Fruit fly (Drosophila melanogaster) whole organism, prepupa: ENCODE measurements around the gene KdelR.
A peak's percentile ranks its signal among the peaks of the same experiment; 100 is the strongest.

Experiments
- CG10631 ChIP-seq: fragments of 200-800 bp; sonication (Bioruptor generic); optimal IDR thresholded peaks from 2 replicates; lab custom pipeline; 2016; ENCODE audit warnings: missing biosample characterization, missing genetic modification characterization
- CG11294 ChIP-seq: fragments of 200-800 bp; sonication (Bioruptor generic); IDR thresholded peaks from 2 replicates; pipeline ENCODE4 v1.3.6; 2022; ENCODE audit warnings: missing biosample characterization, missing genetic modification characterization
- CG11762 ChIP-seq: fragments of 200-800 bp; sonication (Bioruptor generic); optimal IDR thresholded peaks from 3 replicates; lab custom pipeline; 2016; ENCODE audit warnings: missing biosample characterization, missing genetic modification characterization; ENCODE audit not compliant: insufficient read depth
- CG11902 ChIP-seq: fragments of 200-800 bp; sonication (Bioruptor generic); optimal IDR thresholded peaks from 3 replicates; lab custom pipeline; 2016; ENCODE audit warnings: missing biosample characterization, missing genetic modification characterization
- CG15336 ChIP-seq: fragments of 200-800 bp; sonication (Bioruptor generic); IDR thresholded peaks from 2 replicates; pipeline ENCODE4 v1.3.6; 2022; ENCODE audit warnings: missing biosample characterization, missing genetic modification characterization
- CG1621 ChIP-seq: fragments of 200-800 bp; sonication (Bioruptor generic); optimal IDR thresholded peaks from 3 replicates; lab custom pipeline; 2018; ENCODE audit warnings: missing biosample characterization, mild to moderate bottlenecking, missing genetic modification characterization
- CG16779 ChIP-seq: fragments of 200-800 bp; sonication (Bioruptor generic); optimal IDR thresholded peaks from 3 replicates; lab custom pipeline; 2017; ENCODE audit warnings: missing biosample characterization, mild to moderate bottlenecking, missing genetic modification characterization
- CG34406 ChIP-seq: fragments of 200-800 bp; sonication (Bioruptor generic); optimal IDR thresholded peaks from 3 replicates; lab custom pipeline; 2016; ENCODE audit warnings: missing biosample characterization, missing genetic modification characterization
- CG3919 ChIP-seq: fragments of 200-800 bp; sonication (Bioruptor generic); optimal IDR thresholded peaks from 3 replicates; lab custom pipeline; 2016; ENCODE audit warnings: missing biosample characterization, missing genetic modification characterization
- CG4318 ChIP-seq: fragments of 200-800 bp; sonication (Bioruptor generic); optimal IDR thresholded peaks from 3 replicates; lab custom pipeline; 2017; ENCODE audit warnings: missing biosample characterization, mild to moderate bottlenecking, missing genetic modification characterization
- CG6163 ChIP-seq: fragments of 200-800 bp; sonication (Bioruptor generic); IDR thresholded peaks from 3 replicates; pipeline ENCODE4 v1.3.6; 2022; ENCODE audit warnings: missing biosample characterization, missing genetic modification characterization
- CG6276 ChIP-seq: fragments of 200-800 bp; sonication (Bioruptor generic); optimal IDR thresholded peaks from 2 replicates; lab custom pipeline; 2017; ENCODE audit warnings: missing biosample characterization, mild to moderate bottlenecking, missing genetic modification characterization
- CG6792 ChIP-seq: fragments of 200-800 bp; sonication (Bioruptor generic); optimal IDR thresholded peaks from 3 replicates; lab custom pipeline; 2016; ENCODE audit warnings: missing biosample characterization, missing genetic modification characterization
- CG6808 ChIP-seq: fragments of 200-800 bp; sonication (Bioruptor generic); optimal IDR thresholded peaks from 3 replicates; lab custom pipeline; 2017; ENCODE audit warnings: missing biosample characterization, missing genetic modification characterization, mild to moderate bottlenecking, moderate library complexity, missing genetic modification reagents
- CG6854 ChIP-seq: fragments of 200-800 bp; sonication (Bioruptor generic); optimal IDR thresholded peaks from 2 replicates; lab custom pipeline; 2017; ENCODE audit warnings: missing biosample characterization, mild to moderate bottlenecking, missing genetic modification characterization
- CG8119 ChIP-seq: fragments of 200-800 bp; sonication (Bioruptor generic); IDR thresholded peaks from 3 replicates; pipeline ENCODE4 v1.3.6; 2022; ENCODE audit warnings: missing biosample characterization, missing genetic modification characterization
- CG8319 ChIP-seq: fragments of 200-800 bp; sonication (Bioruptor generic); optimal IDR thresholded peaks from 3 replicates; lab custom pipeline; 2016; ENCODE audit warnings: missing biosample characterization, missing genetic modification characterization
- CG8632 ChIP-seq: fragments of 200-800 bp; sonication (Bioruptor generic); optimal IDR thresholded peaks from 3 replicates; lab custom pipeline; 2016; ENCODE audit warnings: missing biosample characterization, missing genetic modification characterization
- Eip75B ChIP-seq: fragments of 200-800 bp; sonication (Bioruptor generic); optimal IDR thresholded peaks from 3 replicates; lab custom pipeline; 2016; ENCODE audit warnings: missing biosample characterization, missing genetic modification characterization
- Eip78C ChIP-seq: fragments of 200-800 bp; sonication (Bioruptor generic); peaks from one replicate; lab custom pipeline; 2016; ENCODE audit warnings: missing biosample characterization, missing genetic modification characterization
- Ets21C ChIP-seq: fragments of 200-800 bp; sonication (Bioruptor generic); optimal IDR thresholded peaks from 3 replicates; lab custom pipeline; 2016; ENCODE audit warnings: missing biosample characterization, missing genetic modification characterization
- Ets96B ChIP-seq: fragments of 200-800 bp; optimal IDR thresholded peaks from 2 replicates; lab custom pipeline; 2019; ENCODE audit warnings: missing biosample characterization, mild to moderate bottlenecking, missing genetic modification characterization, moderate library complexity
- Hr38 ChIP-seq: sonication (Bioruptor generic); optimal IDR thresholded peaks from 2 replicates; lab custom pipeline; 2016; ENCODE audit warnings: missing biosample characterization, missing genetic modification characterization
- Hr4 ChIP-seq: fragments of 200-800 bp; sonication (Bioruptor generic); optimal IDR thresholded peaks from 3 replicates; lab custom pipeline; 2016; ENCODE audit warnings: missing biosample characterization, missing genetic modification characterization
- Lpt ChIP-seq: fragments of 200-800 bp; sonication (Bioruptor generic); optimal IDR thresholded peaks from 3 replicates; lab custom pipeline; 2016; ENCODE audit warnings: missing biosample characterization, missing genetic modification characterization
- Met ChIP-seq: fragments of 200-800 bp; sonication (Bioruptor generic); optimal IDR thresholded peaks from 3 replicates; lab custom pipeline; 2016; ENCODE audit warnings: missing biosample characterization, missing genetic modification characterization
- OdsH ChIP-seq: fragments of 200-800 bp; sonication (Bioruptor generic); optimal IDR thresholded peaks from 3 replicates; lab custom pipeline; 2016; ENCODE audit warnings: missing biosample characterization, missing genetic modification characterization
- Smox ChIP-seq: fragments of 200-800 bp; sonication (Bioruptor generic); optimal IDR thresholded peaks from 3 replicates; lab custom pipeline; 2016; ENCODE audit warnings: missing biosample characterization, missing genetic modification characterization
- Sox14 ChIP-seq: fragments of 200-800 bp; sonication (Bioruptor generic); optimal IDR thresholded peaks from 3 replicates; lab custom pipeline; 2016; ENCODE audit warnings: missing biosample characterization, missing genetic modification characterization
- Sox15 ChIP-seq: fragments of 200-800 bp; sonication (Bioruptor generic); optimal IDR thresholded peaks from 3 replicates; lab custom pipeline; 2016; ENCODE audit warnings: missing biosample characterization, missing genetic modification characterization
- cyc ChIP-seq: fragments of 200-800 bp; sonication (Bioruptor generic); optimal IDR thresholded peaks from 3 replicates; lab custom pipeline; 2016; ENCODE audit warnings: missing biosample characterization, missing genetic modification characterization
- dac ChIP-seq: fragments of 200-800 bp; sonication (Bioruptor generic); optimal IDR thresholded peaks from 2 replicates; lab custom pipeline; 2017; ENCODE audit warnings: missing biosample characterization, mild to moderate bottlenecking, missing genetic modification characterization
- dsx ChIP-seq: fragments of 200-800 bp; optimal IDR thresholded peaks from 3 replicates; lab custom pipeline; 2019; ENCODE audit warnings: missing biosample characterization, mild to moderate bottlenecking, missing genetic modification characterization, moderate library complexity; ENCODE audit not compliant: poor library complexity, severe bottlenecking
- fd59A ChIP-seq: fragments of 200-800 bp; sonication (Bioruptor generic); optimal IDR thresholded peaks from 2 replicates; lab custom pipeline; 2017; ENCODE audit warnings: missing biosample characterization, mild to moderate bottlenecking, missing genetic modification characterization, missing genetic modification reagents
- fkh ChIP-seq: fragments of 200-800 bp; sonication (Bioruptor generic); optimal IDR thresholded peaks from 3 replicates; lab custom pipeline; 2017; ENCODE audit warnings: missing biosample characterization, mild to moderate bottlenecking, missing genetic modification characterization, moderate library complexity
- lz ChIP-seq: fragments of 200-800 bp; sonication (Bioruptor generic); optimal IDR thresholded peaks from 3 replicates; lab custom pipeline; 2016; ENCODE audit warnings: missing biosample characterization, missing genetic modification characterization
- net ChIP-seq: fragments of 200-800 bp; sonication (Bioruptor generic); optimal IDR thresholded peaks from 3 replicates; lab custom pipeline; 2016; ENCODE audit warnings: missing biosample characterization, missing genetic modification characterization
- pdm3 ChIP-seq: fragments of 200-800 bp; sonication (Bioruptor generic); optimal IDR thresholded peaks from 3 replicates; lab custom pipeline; 2016; ENCODE audit warnings: missing biosample characterization, missing genetic modification characterization
- salr ChIP-seq, 2 experiments: fragments of 200-800 bp; sonication (Bioruptor generic); optimal IDR thresholded peaks; 3 replicates each; lab custom pipeline; 2016 to 2018; ENCODE audit warnings: missing biosample characterization in 2 of 2, missing genetic modification characterization in 2 of 2, mild to moderate bottlenecking in 1 of 2
- ss ChIP-seq, 2 experiments: fragments of 200-800 bp; sonication (Bioruptor generic); optimal IDR thresholded peaks; 2 replicates in 1 of 2; 3 replicates in 1 of 2; lab custom pipeline; 2017 to 2018; ENCODE audit warnings: mild to moderate bottlenecking in 2 of 2, missing biosample characterization in 2 of 2, missing genetic modification characterization in 2 of 2, moderate library complexity in 1 of 2
- topi ChIP-seq: fragments of 200-800 bp; sonication (Bioruptor generic); optimal IDR thresholded peaks from 3 replicates; lab custom pipeline; 2016; ENCODE audit warnings: missing biosample characterization, missing genetic modification characterization
- vri ChIP-seq: fragments of 200-800 bp; sonication (Bioruptor generic); optimal IDR thresholded peaks from 3 replicates; lab custom pipeline; 2016; ENCODE audit warnings: missing biosample characterization, mild to moderate bottlenecking, missing genetic modification characterization

The KdelR gene

dm6 chr2L:10386208-10386805, 40.4 kb upstream of the KdelR start, which contains the start of the genes Cdk1 and mRpS7 (continued):
- TF ChIP-seq pdm3 (GFP tag; lab: Kevin White, UChicago) (peak; percentile 78), CG16779 (tag; lab: Kevin White, UChicago) (no peak), CG8319 (no peak), CG6854 (GFP tag; lab: Kevin White, UChicago) (no peak), dsx (GFP tag; lab: Kevin White, UChicago) (peak; percentile 57), Ets96B (tag; lab: Kevin White, UChicago) (peak; percentile 68), Hr38 (GFP tag; lab: Kevin White, UChicago) (no peak), fd59A (GFP tag; lab: Kevin White, UChicago) (no peak), CG6808 (GFP tag; lab: Kevin White, UChicago) (no peak), Sox15 (peak; percentile 49), CG8119 (GFP tag; lab: Robert Waterston, UW) (peak; percentile 79; the same call in 2 of the 3 replicates), topi (GFP tag; lab: Kevin White, UChicago) (peak; percentile 74), fkh (GFP tag; lab: Kevin White, UChicago) (no peak), cyc (GFP tag; lab: Kevin White, UChicago) (peak; percentile 72), Eip75B (peak; percentile 69), salr (GFP tag; optimal IDR thresholded peaks at IDR 0.05; lab: Kevin White, UChicago) (peak in 1 of 2 experiments; percentile 69), Ets21C (GFP tag; lab: Kevin White, UChicago) (peak; percentile 59), CG10631 (peak; percentile 72), Sox14 (GFP tag; lab: Kevin White, UChicago) (peak; percentile 74), lz (GFP tag; lab: Kevin White, UChicago) (peak; percentile 61), Hr4 (GFP tag; lab: Kevin White, UChicago) (peak; percentile 73), CG34406 (peak; percentile 55), CG6792 (GFP tag; lab: Kevin White, UChicago) (peak; percentile 53), CG8632 (peak; percentile 51), CG4318 (GFP tag; lab: Kevin White, UChicago) (peak; percentile 57), CG3919 (GFP tag; lab: Kevin White, UChicago) (no peak), net (no peak)

- TF ChIP-seq Lpt (GFP tag; lab: Kevin White, UChicago) (no peak), CG34406 (no peak), CG6792 (GFP tag; lab: Kevin White, UChicago) (no peak), Smox (GFP tag; lab: Kevin White, UChicago) (no peak), CG15336 (no peak), fd59A (GFP tag; lab: Kevin White, UChicago) (no peak), salr (GFP tag; optimal IDR thresholded peaks at IDR 0.05; lab: Kevin White, UChicago) (no peak), vri (GFP tag; lab: Kevin White, UChicago) (no peak), CG11902 (GFP tag; lab: Kevin White, UChicago) (no peak), CG8319 (no peak), CG6808 (GFP tag; lab: Kevin White, UChicago) (no peak)
- TF ChIP-seq, all 60 proteins: peak for 0
Measured at dm6 chr2L:10386824-10387223, 39.9 kb upstream of the KdelR start.

- no peak for TF ChIP-seq CG34406
- TF ChIP-seq Sox14 (GFP tag; lab: Kevin White, UChicago) = peak; percentile 80
- TF ChIP-seq CG6808 (GFP tag; lab: Kevin White, UChicago) = no peak
- TF ChIP-seq CG4318 (GFP tag; lab: Kevin White, UChicago) = no peak
- TF ChIP-seq CG11294 (GFP tag; lab: Robert Waterston, UW) = no peak
- TF ChIP-seq CG1621 (tag; lab: Kevin White, UChicago) = no peak
- peak in 1 of 2 experiments; percentile 28 for TF ChIP-seq salr (GFP tag; optimal IDR thresholded peaks at IDR 0.05; lab: Kevin White, UChicago)
- peak; percentile 29 for TF ChIP-seq dsx (GFP tag; lab: Kevin White, UChicago)
- TF ChIP-seq ss (GFP tag; optimal IDR thresholded peaks at IDR 0.05; lab: Kevin White, UChicago) = peak in 1 of 2 experiments; percentile 24
- TF ChIP-seq CG8319 = no peak
- TF ChIP-seq dac (GFP tag; lab: Kevin White, UChicago) = peak; percentile 8
- TF ChIP-seq CG16779 (tag; lab: Kevin White, UChicago) = no peak
- no peak for TF ChIP-seq CG6276
- TF ChIP-seq CG11762 = no peak
- TF ChIP-seq Ets21C (GFP tag; lab: Kevin White, UChicago) = peak; percentile 12
- no peak for TF ChIP-seq CG6163 (GFP tag; lab: Robert Waterston, UW)
- TF ChIP-seq Hr38 (GFP tag; lab: Kevin White, UChicago) = no peak
- TF ChIP-seq Met = peak; percentile 62
- peak; percentile 50 for TF ChIP-seq cyc (GFP tag; lab: Kevin White, UChicago)
- peak; percentile 5 for TF ChIP-seq Sox15
- TF ChIP-seq CG6854 (GFP tag; lab: Kevin White, UChicago) = no peak
- TF ChIP-seq CG10631 = no peak
- TF ChIP-seq Eip78C (GFP tag; lab: Kevin White, UChicago) = peak; percentile 73
- peak; percentile 58 for TF ChIP-seq OdsH
- peak; percentile 23 for TF ChIP-seq net
- TF ChIP-seq Lpt (GFP tag; lab: Kevin White, UChicago) = no peak
Measured at dm6 chr2L:10387869-10388726, 38.6 kb upstream of the KdelR start, which contains the start of gene da. Gene da, plus strand, starts transcription at chr2L:10388105.
